Worm (Caenorhabditis elegans): Measurements from ENCODE around the gene odc-1.
A peak's percentile ranks its signal among the peaks of the same experiment; 100 is the strongest.

Gene odc-1

ce11 chrV:6880623-6881022 lies 19.4 kb downstream of the odc-1 start (continued):
- TF ChIP-seq snpc-1.2 (GFP tag; IDR thresholded peaks at IDR 0.05) = no peak
- TF ChIP-seq tag-97 (GFP tag; IDR thresholded peaks at IDR 0.05) = no peak
- peak in 1 of 2 experiments; percentile 24 for TF ChIP-seq lsy-2 (tag; optimal IDR thresholded peaks at IDR 0.05)

- TF ChIP-seq egl-27 (tag; optimal IDR thresholded peaks at IDR 0.05) = no peak
- TF ChIP-seq tag-97 (GFP tag; IDR thresholded peaks at IDR 0.05) = no peak
- no peak for TF ChIP-seq lin-15B (tag; optimal IDR thresholded peaks at IDR 0.05)
- peak; percentile 38; the same call in 1 of the 2 replicates for TF ChIP-seq T26A8.4 (GFP tag; IDR thresholded peaks at IDR 0.05)
- peak; percentile 30 for TF ChIP-seq nhr-48 (tag; optimal IDR thresholded peaks at IDR 0.05)
- TF ChIP-seq aly-2 (tag; optimal IDR thresholded peaks at IDR 0.05) = no peak
- no peak for TF ChIP-seq pqm-1 (tag; optimal IDR thresholded peaks at IDR 0.05)
- peak; percentile 80 for TF ChIP-seq fkh-10 (GFP tag; optimal IDR thresholded peaks at IDR 0.05)
- peak; percentile 98 for TF ChIP-seq aha-1 (tag)
- TF ChIP-seq rbr-2 (tag; optimal IDR thresholded peaks at IDR 0.05) = peak; percentile 89
- no peak for TF ChIP-seq Y75B8A.6 (GFP tag; IDR thresholded peaks at IDR 0.05)
- TF ChIP-seq Y5F2A.4 (GFP tag; optimal IDR thresholded peaks at IDR 0.05) = no peak
- TF ChIP-seq Y105C5A.15 (GFP tag; IDR thresholded peaks at IDR 0.05) = no peak
- TF ChIP-seq zip-11 (GFP tag; IDR thresholded peaks at IDR 0.05) = no peak
- no peak for TF ChIP-seq R02D3.7 (tag; optimal IDR thresholded peaks at IDR 0.05)
- no peak for TF ChIP-seq unc-39 (tag; optimal IDR thresholded peaks at IDR 0.05)
- no peak for TF ChIP-seq F44E2.7 (GFP tag; IDR thresholded peaks at IDR 0.05)
- TF ChIP-seq F10B5.3 (tag; optimal IDR thresholded peaks at IDR 0.05) = no peak
- TF ChIP-seq nhr-77 (tag; optimal IDR thresholded peaks at IDR 0.05) = peak; percentile 12
- 0 out of 2 replicates have a peak, but pooled peaks have one; percentile 46 for TF ChIP-seq tra-1 (GFP tag; IDR thresholded peaks at IDR 0.05)
- no peak for TF ChIP-seq lin-1 (GFP tag; IDR thresholded peaks at IDR 0.05)
- no peak for TF ChIP-seq dmd-8 (GFP tag; IDR thresholded peaks at IDR 0.05)
- TF ChIP-seq dpl-1 (GFP tag; optimal IDR thresholded peaks at IDR 0.05) = no peak
- TF ChIP-seq mxl-3 (GFP tag; optimal IDR thresholded peaks at IDR 0.05) = peak; percentile 77
- no peak for TF ChIP-seq sdz-12 (GFP tag; optimal IDR thresholded peaks at IDR 0.05)
- peak; percentile 34 to 63 for TF ChIP-seq lsy-2 (tag; optimal IDR thresholded peaks at IDR 0.05)
- no peak for TF ChIP-seq zfp-3 (GFP tag; conservative IDR thresholded peaks at IDR 0.05)
- TF ChIP-seq mdl-1 (tag; optimal IDR thresholded peaks at IDR 0.05) = peak; percentile 48 to 53
- peak; percentile 85 for TF ChIP-seq hmg-1.1 (GFP tag; IDR thresholded peaks at IDR 0.05)
- no peak for TF ChIP-seq ztf-11 (tag; optimal IDR thresholded peaks at IDR 0.05)
- TF ChIP-seq spr-1 (tag; optimal IDR thresholded peaks at IDR 0.05) = peak; percentile 60
- peak; percentile 82 for TF ChIP-seq ctbp-1 (GFP tag; IDR thresholded peaks at IDR 0.05)
- TF ChIP-seq nhr-10 (tag; optimal IDR thresholded peaks at IDR 0.05) = no peak
- TF ChIP-seq F37D6.2 (tag; optimal IDR thresholded peaks at IDR 0.05) = peak; percentile 69
- TF ChIP-seq zip-2 (tag; optimal IDR thresholded peaks at IDR 0.05) = no peak
- TF ChIP-seq php-3 (GFP tag; IDR thresholded peaks at IDR 0.05) = no peak
- peak; percentile 79 for TF ChIP-seq hlh-11 (tag; optimal IDR thresholded peaks at IDR 0.05)
- TF ChIP-seq hif-1 (tag; optimal IDR thresholded peaks at IDR 0.05) = peak in 1 of 2 experiments; percentile 60
- TF ChIP-seq pha-4 (GFP tag; IDR thresholded peaks at IDR 0.05) = no peak; the same call in 1 of the 2 replicates
- no peak for TF ChIP-seq pha-4 (tag; optimal IDR thresholded peaks at IDR 0.05)
- no peak for TF ChIP-seq nhr-102 (tag; optimal IDR thresholded peaks at IDR 0.05)
- peak in 1 of 2 experiments; percentile 62 for TF ChIP-seq daf-16 (GFP tag; optimal IDR thresholded peaks at IDR 0.05)
- no peak for TF ChIP-seq daf-16 (tag; optimal IDR thresholded peaks at IDR 0.05)
- no peak for TF ChIP-seq nhr-76 (tag; optimal IDR thresholded peaks at IDR 0.05)
- peak; percentile 93 for TF ChIP-seq set-16 (GFP tag; IDR thresholded peaks at IDR 0.05)
- TF ChIP-seq D1046.2 (GFP tag; IDR thresholded peaks at IDR 0.05) = no peak
- TF ChIP-seq saeg-2 (GFP tag; IDR thresholded peaks at IDR 0.05) = no peak
- no peak for TF ChIP-seq unc-130 (GFP tag; optimal IDR thresholded peaks at IDR 0.05)
- TF ChIP-seq unc-62 (GFP tag; optimal IDR thresholded peaks at IDR 0.05 in 1 of 2) = peak in 1 of 2 experiments; percentile 100
- no peak for TF ChIP-seq unc-62 (tag; optimal IDR thresholded peaks at IDR 0.05)
- no peak for TF ChIP-seq snpc-1.2 (GFP tag; IDR thresholded peaks at IDR 0.05)
These were observed 20.5 kb downstream of the odc-1 start for ce11 chrV:6879490-6879889.
